Fruit fly (Drosophila melanogaster) Kc167 (cell line): Measurements from ENCODE around the gene CG43672.

Source experiments
- Myc ChIP-seq: fragments of >200 bp; optimal IDR thresholded peaks from 2 replicates; lab custom pipeline; 2017; ENCODE audit warnings: missing external identifiers
- h ChIP-seq: fragments of >200 bp; optimal IDR thresholded peaks from 3 replicates; lab custom pipeline; 2018; ENCODE audit warnings: missing external identifiers
- insv ChIP-seq: fragments of >200 bp; optimal IDR thresholded peaks from 3 replicates; lab custom pipeline; 2018; ENCODE audit warnings: missing external identifiers
- psq ChIP-seq: fragments of >200 bp; optimal IDR thresholded peaks from 2 replicates; lab custom pipeline; 2017; ENCODE audit warnings: missing external identifiers
- ttk ChIP-seq: sonication (Bioruptor generic); optimal IDR thresholded peaks from 2 replicates; lab custom pipeline; 2017; ENCODE audit warnings: missing external identifiers

DNA sequence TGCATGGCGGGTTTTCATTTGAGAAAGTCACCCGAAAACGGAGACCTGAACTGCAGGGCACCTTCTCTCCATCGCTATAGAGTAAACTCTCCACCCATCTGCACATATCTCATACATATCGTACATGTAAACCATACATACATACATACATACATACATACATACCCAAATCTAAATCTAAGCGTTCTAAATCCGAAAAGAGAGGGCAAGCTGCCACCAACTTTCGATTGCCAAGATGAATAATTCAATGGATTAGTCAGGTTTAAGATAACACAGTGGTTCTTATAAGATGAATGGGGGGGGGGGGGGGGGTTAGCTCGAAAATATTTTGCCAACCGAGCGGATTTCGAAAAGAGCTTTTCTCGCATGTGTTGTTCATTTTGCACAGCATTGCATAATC is 41.7 kb downstream of the CG43672 start:
- TF ChIP-seq psq (no peak), Myc (lab: Kevin White, UChicago) (no peak), h (no peak), insv (no peak), ttk (lab: Kevin White, UChicago) (no peak)
